Fruit fly (Drosophila melanogaster): ENCODE results near the gene Rab9D.

The Rab9D gene

DNA sequence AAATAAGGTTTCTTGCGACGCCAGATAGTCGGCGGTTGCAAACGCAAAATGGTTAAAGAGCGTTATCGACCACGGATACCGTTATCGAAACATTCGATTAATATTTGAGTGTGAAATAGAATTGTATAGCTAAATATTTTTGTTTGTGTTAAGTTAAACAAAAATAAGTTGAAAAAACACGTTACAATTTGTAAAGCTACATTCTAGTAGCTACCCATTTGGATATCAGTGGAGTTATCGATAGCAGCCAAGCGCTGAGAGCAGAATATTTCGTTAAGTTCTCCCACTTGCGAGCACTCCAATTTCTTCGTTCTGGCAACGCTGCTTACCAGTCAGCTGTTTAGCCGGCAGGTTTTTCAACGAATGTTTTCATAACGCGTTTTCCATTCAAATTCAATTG is 6.9 kb downstream of the Rab9D start, which contains the start of the genes Hmr and CG2124:
TSS of gene Hmr (minus strand) at position 43 of the 400 bp plus-strand sequence.
TSS of gene CG2124 (plus strand) at position 310 of the 400 bp plus-strand sequence.
- TF ChIP-seq h (optimal IDR thresholded peaks at IDR 0.05) = no peak
- TF ChIP-seq Myc (optimal IDR thresholded peaks at IDR 0.05) = no peak
- no peak for TF ChIP-seq Sin3A (optimal IDR thresholded peaks at IDR 0.05)
- no peak for TF ChIP-seq psq (optimal IDR thresholded peaks at IDR 0.05)

DNA sequence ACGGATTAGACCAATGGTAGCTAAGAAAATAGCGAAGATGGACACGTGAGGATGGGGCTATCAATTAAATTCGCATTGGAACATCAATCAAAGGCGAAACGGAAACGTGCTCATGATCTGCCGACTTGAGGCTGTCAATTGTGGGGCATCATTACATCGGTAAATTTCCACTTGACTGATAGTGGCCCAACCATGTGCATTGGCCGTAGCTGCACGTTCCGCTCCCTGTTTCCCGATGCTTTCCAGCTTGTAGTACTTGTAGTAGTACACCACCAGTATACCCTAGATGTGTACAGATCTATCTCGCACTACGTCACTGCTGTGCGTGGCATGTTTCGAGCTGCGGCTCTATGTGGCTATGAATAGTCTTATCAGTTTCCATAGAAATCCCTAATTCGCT is 10.4 kb downstream of the Rab9D start:
- no peak for TF ChIP-seq ttk (optimal IDR thresholded peaks at IDR 0.05)
- no peak for TF ChIP-seq psq (optimal IDR thresholded peaks at IDR 0.05)
- TF ChIP-seq Myc (optimal IDR thresholded peaks at IDR 0.05) = no peak
- no peak for TF ChIP-seq h (optimal IDR thresholded peaks at IDR 0.05)
- TF ChIP-seq Sin3A (optimal IDR thresholded peaks at IDR 0.05) = no peak
- no peak for TF ChIP-seq insv (optimal IDR thresholded peaks at IDR 0.05)

DNA sequence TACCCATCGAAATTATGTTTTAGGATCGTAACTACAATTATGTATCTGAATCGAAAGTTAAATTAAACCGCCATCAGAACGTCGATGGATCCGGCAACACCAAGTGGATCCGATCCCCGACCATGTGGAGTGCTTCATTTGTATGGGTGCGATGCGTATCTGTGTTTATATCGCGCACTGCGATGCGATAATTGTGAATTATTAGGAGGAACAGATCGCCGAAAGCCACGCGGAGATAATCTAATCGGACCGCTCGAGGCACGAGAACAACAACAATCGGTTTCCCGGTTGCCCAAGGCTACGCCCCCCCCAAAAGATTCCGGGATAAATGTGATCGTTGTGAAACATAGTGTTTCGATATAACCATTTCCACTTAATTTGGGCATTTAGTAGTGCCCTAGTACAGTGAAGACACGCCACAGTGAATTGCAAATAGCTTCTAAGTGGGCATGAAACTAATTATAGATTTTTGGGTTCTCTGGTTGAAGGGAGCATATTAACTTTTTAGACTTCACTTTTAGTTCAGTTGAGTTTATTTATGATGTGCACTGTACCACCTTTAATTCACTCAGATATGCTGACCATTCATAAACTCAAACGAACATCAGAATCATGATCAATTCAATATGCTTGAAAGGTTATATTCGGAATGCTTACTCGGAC is 11.5 kb downstream of the Rab9D start:
- no peak for TF ChIP-seq Myc (optimal IDR thresholded peaks at IDR 0.05)
- TF ChIP-seq psq (optimal IDR thresholded peaks at IDR 0.05) = no peak
- no peak for TF ChIP-seq Sin3A (optimal IDR thresholded peaks at IDR 0.05)

DNA sequence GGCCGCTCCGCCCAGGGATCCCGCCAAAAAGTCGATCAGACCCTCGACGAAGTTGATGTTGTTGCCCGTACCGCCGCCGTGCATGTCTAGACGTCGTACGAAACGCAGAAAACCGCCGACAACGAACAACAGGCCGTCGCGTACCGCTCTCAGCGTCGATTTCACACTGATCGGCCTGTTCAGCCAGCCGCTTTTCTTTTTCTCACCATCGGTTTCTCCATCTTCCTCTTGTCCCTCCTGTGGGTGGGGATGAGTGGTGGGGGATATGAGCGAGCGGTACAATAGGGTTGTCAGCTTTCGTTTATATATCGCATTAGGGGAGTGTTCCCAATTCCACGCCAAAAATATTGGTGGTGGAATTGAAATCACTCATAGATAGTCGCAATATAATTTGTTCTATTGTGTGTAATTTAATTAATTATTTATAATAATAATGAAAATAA is 12.6 kb downstream of the Rab9D start:
- TF ChIP-seq Myc (optimal IDR thresholded peaks at IDR 0.05) (no peak), Sin3A (optimal IDR thresholded peaks at IDR 0.05) (no peak), psq (optimal IDR thresholded peaks at IDR 0.05) (no peak), ttk (optimal IDR thresholded peaks at IDR 0.05) (no peak), h (optimal IDR thresholded peaks at IDR 0.05) (no peak), insv (optimal IDR thresholded peaks at IDR 0.05) (no peak)

DNA sequence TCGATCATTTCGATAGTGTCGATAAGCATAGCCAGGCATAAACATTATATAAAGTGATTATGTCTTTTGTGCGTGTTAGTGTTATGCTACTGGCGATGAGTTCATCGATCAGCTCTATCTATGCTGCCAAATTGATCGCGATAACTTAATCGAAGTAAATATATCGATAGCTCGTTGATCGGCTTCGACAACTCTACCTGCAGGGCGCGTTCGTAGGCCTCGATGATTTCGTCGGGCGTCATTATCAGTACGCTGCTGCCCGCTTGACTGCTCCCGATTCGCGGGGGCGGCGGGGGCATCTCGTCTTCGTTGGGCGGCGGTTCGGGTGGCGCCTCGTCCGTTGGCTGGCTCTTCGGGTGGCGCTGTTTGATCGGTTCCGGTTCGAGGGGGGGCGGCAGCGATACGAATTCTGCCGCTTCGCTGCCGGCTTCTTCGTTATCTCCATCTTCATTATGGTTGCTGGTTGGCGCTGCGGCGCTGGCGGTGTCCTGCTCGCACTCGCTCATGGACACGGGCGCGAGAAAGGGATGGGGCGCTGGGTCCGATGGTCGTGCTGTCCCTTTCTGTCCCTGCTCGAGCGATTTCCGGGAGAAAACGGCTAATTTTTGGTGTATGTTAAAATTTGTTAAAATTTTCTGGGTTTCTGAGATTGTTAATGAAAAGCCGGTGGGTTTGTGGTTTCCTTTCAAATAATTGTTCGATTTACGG is 13.3 kb downstream of the Rab9D start, which contains the start of gene CG1628:
TSS of gene CG1628 (minus strand) at position 658 of the 708 bp plus-strand sequence.
- TF ChIP-seq psq (optimal IDR thresholded peaks at IDR 0.05) (peak; percentile 28), h (optimal IDR thresholded peaks at IDR 0.05) (no peak)

DNA sequence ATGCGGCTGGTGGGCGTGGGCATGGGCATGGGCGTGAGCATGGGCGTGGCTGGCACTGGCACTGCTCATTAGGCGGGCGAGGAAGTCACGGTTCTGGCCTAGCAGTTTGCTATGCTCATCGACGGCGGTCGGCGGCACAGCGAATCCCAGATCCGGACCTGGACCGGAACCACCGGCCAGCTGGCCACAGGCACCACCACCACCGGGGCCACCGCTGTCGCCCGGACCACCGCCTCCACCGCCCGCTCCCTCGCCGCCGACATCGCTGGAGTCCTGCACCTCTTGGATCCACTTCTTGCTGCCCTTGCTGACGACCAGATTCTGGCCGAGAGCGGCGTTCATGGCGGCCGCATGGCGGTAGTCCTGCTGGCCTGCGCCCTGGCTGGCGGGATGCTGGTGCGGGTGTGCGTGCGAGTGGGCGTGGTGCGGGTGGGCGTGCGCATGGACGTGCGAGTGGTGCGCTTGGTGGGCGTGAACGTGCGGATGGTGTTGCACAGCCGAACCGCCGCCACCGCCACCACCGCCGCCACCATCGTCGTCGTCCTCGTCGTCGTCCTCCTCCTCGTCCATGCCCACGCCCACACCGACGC is 18.1 kb downstream of the Rab9D start:
- TF ChIP-seq ttk (optimal IDR thresholded peaks at IDR 0.05) = no peak
- TF ChIP-seq h (optimal IDR thresholded peaks at IDR 0.05) = no peak
- no peak for TF ChIP-seq psq (optimal IDR thresholded peaks at IDR 0.05)
- no peak for TF ChIP-seq Myc (optimal IDR thresholded peaks at IDR 0.05)
- TF ChIP-seq insv (optimal IDR thresholded peaks at IDR 0.05) = no peak
- no peak for TF ChIP-seq Sin3A (optimal IDR thresholded peaks at IDR 0.05)

DNA sequence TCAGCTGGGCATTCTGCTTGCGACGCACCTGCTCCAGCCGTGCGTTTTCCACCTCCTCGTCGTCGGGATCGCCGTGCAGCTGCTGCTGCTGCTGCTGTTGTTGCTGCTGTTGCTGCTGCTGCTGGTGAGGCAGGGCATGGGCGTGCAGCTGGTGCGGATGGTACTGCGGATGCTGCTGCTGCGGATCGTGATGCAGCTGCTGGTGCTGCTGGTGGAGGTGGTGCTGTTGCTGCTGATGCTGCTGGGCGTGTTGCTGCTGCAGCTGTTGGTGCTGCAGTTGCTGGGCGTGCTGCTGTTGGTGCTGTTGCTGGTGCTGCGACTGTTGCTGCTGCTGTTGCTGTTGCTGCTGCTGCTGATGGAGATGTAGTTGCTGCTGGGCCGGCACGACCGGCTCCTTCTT is 18.7 kb downstream of the Rab9D start:
- TF ChIP-seq Sin3A (optimal IDR thresholded peaks at IDR 0.05) = no peak
- no peak for TF ChIP-seq Myc (optimal IDR thresholded peaks at IDR 0.05)
- no peak for TF ChIP-seq ttk (optimal IDR thresholded peaks at IDR 0.05)
- TF ChIP-seq psq (optimal IDR thresholded peaks at IDR 0.05) = no peak
- TF ChIP-seq insv (optimal IDR thresholded peaks at IDR 0.05) = no peak
- TF ChIP-seq h (optimal IDR thresholded peaks at IDR 0.05) = no peak

DNA sequence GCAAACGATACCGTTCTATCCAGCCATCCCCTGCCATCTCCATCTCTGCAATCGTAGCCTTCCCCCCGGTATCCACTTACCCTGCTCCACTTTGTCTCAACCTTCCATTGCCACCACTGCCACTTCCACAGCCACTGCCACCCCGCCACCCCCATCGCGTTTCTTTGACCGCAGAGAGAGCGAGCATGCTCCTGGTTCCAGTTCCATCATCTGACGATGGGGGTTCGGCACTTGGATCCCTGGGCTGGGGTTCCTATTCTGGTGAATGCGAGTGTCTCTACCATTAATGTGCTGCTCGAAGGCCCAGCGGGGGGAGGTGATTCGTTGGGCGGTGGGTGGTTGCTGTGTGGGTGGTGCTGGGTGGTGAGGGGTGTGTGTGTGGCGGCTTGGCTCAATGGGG is 24.7 kb downstream of the Rab9D start:
- no peak for TF ChIP-seq Sin3A (optimal IDR thresholded peaks at IDR 0.05)
- no peak for TF ChIP-seq Myc (optimal IDR thresholded peaks at IDR 0.05)

DNA sequence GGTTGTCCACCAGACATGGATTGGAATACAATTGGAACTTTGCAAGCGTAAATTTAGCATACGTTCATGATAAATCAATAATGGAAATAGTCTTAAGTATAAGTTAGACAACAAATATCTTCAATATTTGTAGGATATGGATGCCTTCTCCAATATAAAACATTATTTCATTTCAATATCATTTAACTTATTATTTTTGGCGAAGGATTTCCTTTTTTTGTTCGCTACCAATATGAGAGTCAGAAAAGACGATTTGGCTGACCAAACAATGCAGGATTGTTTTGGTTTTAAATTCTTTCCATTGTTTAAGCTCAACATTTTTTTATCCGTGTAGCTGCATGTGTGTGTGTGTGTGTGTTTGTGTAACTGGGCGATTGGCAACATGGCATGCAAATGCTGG is 26.3 kb downstream of the Rab9D start:
- TF ChIP-seq psq (optimal IDR thresholded peaks at IDR 0.05) (no peak), insv (optimal IDR thresholded peaks at IDR 0.05) (no peak), Sin3A (optimal IDR thresholded peaks at IDR 0.05) (no peak), Myc (optimal IDR thresholded peaks at IDR 0.05) (no peak), h (optimal IDR thresholded peaks at IDR 0.05) (no peak), ttk (optimal IDR thresholded peaks at IDR 0.05) (no peak)

DNA sequence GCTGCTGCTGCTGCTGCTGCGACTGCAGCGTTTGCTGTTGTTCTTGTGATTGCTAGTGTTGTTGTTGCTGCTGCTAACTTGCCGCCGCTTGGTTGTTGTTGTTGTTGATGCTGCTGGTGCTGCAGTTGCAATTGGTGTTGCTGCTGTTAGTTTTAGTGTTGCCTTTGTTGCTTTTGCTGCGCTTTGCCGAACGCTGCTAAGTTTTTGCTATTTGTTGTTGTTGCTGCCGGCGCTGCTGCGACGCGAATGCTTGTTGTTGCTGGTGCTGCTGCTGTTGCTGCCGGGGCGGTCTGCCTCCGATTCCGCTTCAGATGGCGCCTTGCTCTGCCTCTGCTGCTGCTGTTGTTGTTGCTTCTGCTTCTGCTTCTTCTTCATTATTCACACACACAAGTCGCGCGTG is 29.6 kb downstream of the Rab9D start:
- no peak for TF ChIP-seq h (optimal IDR thresholded peaks at IDR 0.05)
- TF ChIP-seq ttk (optimal IDR thresholded peaks at IDR 0.05) = no peak

DNA sequence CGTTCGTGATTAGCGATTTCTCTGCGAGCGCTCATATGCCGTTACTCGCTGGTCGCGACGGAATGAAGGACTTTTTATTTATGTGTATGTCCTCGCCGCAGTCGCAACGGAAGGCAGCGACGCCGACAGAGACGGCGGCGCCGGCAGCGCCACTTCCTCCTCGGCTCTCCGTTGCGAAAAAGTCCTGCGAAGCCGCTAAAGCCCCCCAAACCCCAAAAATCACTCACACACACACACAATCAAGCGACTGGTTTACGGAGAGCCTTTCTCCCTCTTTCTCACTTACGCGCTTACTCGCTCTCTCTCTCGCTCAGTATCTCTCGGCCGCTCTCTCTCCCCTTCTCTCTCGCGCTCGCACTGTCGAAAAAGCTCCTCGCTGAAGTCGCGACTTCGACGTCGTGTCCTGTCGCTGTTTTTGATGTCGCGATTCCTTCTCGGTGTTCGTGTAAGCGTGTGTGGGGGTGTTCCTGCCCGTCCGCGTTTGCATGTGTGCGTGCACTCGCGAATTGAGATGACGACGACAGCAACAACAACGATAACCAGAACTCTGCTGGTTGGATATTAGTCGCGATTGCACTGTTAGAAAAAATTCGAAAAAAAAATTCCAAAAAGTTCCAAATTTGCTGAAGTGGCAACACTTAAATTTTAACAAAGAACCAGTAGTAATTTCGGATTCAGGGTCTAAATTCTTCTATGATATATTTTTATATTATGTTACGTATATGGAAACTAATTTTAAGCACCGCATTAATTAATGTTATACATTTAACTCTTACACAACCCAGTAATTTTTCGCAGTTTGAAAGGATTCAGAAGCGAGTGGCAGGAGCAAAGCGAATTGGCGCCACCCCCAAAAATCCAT is 31.5 kb downstream of the Rab9D start, which contains the start of gene CG43347:
TSS of gene CG43347 (minus strand) at position 47 of the 862 bp plus-strand sequence.
- no peak for TF ChIP-seq Myc (optimal IDR thresholded peaks at IDR 0.05)
- TF ChIP-seq h (optimal IDR thresholded peaks at IDR 0.05) = no peak
- TF ChIP-seq ttk (optimal IDR thresholded peaks at IDR 0.05) = no peak
- no peak for TF ChIP-seq psq (optimal IDR thresholded peaks at IDR 0.05)
- no peak for TF ChIP-seq insv (optimal IDR thresholded peaks at IDR 0.05)
- no peak for TF ChIP-seq Sin3A (optimal IDR thresholded peaks at IDR 0.05)
